Fruit fly (Drosophila melanogaster) whole organism, wandering third instar larva: ENCODE data around the gene CG43149.

Source experiments
- CG32264 ChIP-seq: fragments of 200-800 bp; sonication (Bioruptor generic); optimal IDR thresholded peaks from 2 replicates; lab custom pipeline; 2016; ENCODE audit warnings: missing biosample characterization, missing genetic modification characterization
- Dfd ChIP-seq: fragments of >200 bp; optimal IDR thresholded peaks from 2 replicates; lab custom pipeline; 2017; ENCODE audit warnings: missing biosample characterization, missing genetic modification characterization
- Dif ChIP-seq: fragments of 200-275, 200-300 bp; sonication (Bioruptor generic); optimal IDR thresholded peaks from 2 replicates; lab custom pipeline; 2018; ENCODE audit warnings: missing biosample characterization, missing genetic modification characterization; ENCODE audit not compliant: partially characterized antibody
- HLH106 ChIP-seq: fragments of 200-800 bp; optimal IDR thresholded peaks from 3 replicates; lab custom pipeline; 2019; ENCODE audit warnings: missing biosample characterization, mild to moderate bottlenecking, missing genetic modification characterization, moderate library complexity
- Hr78 ChIP-seq: fragments of >200 bp; optimal IDR thresholded peaks from 2 replicates; lab custom pipeline; 2017; ENCODE audit warnings: missing biosample characterization, missing genetic modification characterization
- Mio ChIP-seq: sonication (Bioruptor generic); optimal IDR thresholded peaks from 2 replicates; lab custom pipeline; 2016; ENCODE audit warnings: missing biosample characterization, missing genetic modification characterization
- dsf ChIP-seq: sonication (Bioruptor generic); optimal IDR thresholded peaks from 2 replicates; lab custom pipeline; 2016; ENCODE audit warnings: missing biosample characterization, missing genetic modification characterization, borderline replicate concordance
- h ChIP-seq: fragments of 200-800 bp; sonication (Bioruptor generic); optimal IDR thresholded peaks from 3 replicates; lab custom pipeline; 2016; ENCODE audit warnings: missing biosample characterization, mild to moderate bottlenecking, missing genetic modification characterization
- lola ChIP-seq: fragments of >200 bp; optimal IDR thresholded peaks from 2 replicates; lab custom pipeline; 2017; ENCODE audit warnings: missing biosample characterization, missing genetic modification characterization
- pan ChIP-seq: fragments of >200 bp; optimal IDR thresholded peaks from 2 replicates; lab custom pipeline; 2017

dm6 chr3L:50834-51233 is 3.7 kb downstream of the CG43149 start:
- no peak for TF ChIP-seq Dif (GFP tag; lab: Kevin White, UChicago)
- TF ChIP-seq CG32264 (GFP tag; lab: Kevin White, UChicago), result no peak
- TF ChIP-seq Dfd, result no peak
- no peak for TF ChIP-seq Hr78
- no peak for TF ChIP-seq lola (GFP tag; lab: Kevin White, UChicago)
- TF ChIP-seq pan, result no peak
- no peak for TF ChIP-seq h (GFP tag; lab: Kevin White, UChicago)
- TF ChIP-seq Mio (GFP tag; lab: Kevin White, UChicago), result no peak
- no peak for TF ChIP-seq HLH106 (tag; lab: Kevin White, UChicago)
- TF ChIP-seq dsf (GFP tag; lab: Kevin White, UChicago), result no peak
